Fruit fly (Drosophila melanogaster): ENCODE measurements around the gene Ski6.

The Ski6 gene

DNA sequence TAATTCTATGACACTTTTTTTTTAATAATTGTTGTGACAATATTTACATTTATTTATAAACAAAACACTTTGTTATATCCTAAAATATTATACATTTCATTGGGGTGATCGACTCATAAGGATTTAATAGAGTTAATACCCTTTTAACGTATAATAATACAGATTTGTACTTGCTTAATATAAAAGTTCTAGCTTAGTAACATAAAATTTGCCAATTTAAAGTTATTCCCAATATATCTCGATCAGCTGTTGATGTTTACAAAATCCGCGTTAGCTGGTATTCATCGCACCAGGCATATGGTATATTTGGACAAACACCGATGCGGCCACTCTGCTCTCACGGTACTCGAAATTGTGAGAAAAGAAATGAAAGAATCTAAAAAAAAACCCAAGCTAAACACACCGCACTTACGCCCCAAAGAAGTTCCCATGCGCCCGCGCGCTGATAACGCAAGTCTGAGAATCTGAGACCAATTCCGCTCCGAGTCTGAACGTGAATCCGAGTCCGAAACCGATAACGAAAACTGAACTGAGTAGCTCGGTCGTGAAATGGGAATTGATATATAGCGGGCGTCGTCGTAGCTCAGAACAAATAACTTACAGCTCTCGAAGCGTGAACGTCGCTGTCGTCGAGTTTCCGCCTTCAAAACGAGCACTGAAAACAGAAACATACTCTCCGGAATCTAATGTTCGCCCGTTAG, 18.6 kb downstream of the Ski6 start, which contains the start of gene Pect (continued):
- TF ChIP-seq CG9932 (GFP tag; IDR thresholded peaks at IDR 0.05) (peak; percentile 38), CG7556 (GFP tag; optimal IDR thresholded peaks at IDR 0.05) (no peak), CG7963 (GFP tag; IDR thresholded peaks at IDR 0.05; ENCODE audit: partially characterized antibody) (no peak), CG4328 (GFP tag; optimal IDR thresholded peaks at IDR 0.05) (no peak), CG9797 (GFP tag; optimal IDR thresholded peaks at IDR 0.05) (peak; percentile 80), zen2 (GFP tag; IDR thresholded peaks at IDR 0.05; ENCODE audit: partially characterized antibody) (no peak), sima (GFP tag; optimal IDR thresholded peaks at IDR 0.05) (no peak), lola (GFP tag; optimal IDR thresholded peaks at IDR 0.05) (peak in 1 of 3 experiments; percentile 26), Nf-YA (GFP tag; IDR thresholded peaks at IDR 0.05) (no peak), peb (GFP tag; IDR thresholded peaks at IDR 0.05) (no peak), CG10462 (GFP tag; optimal IDR thresholded peaks at IDR 0.05) (no peak), CG3407 (GFP tag; optimal IDR thresholded peaks at IDR 0.05) (no peak), CkIIα-i1 (GFP tag; IDR thresholded peaks at IDR 0.05) (no peak), dm (GFP tag; optimal IDR thresholded peaks at IDR 0.05) (peak; percentile 64), CG6765 (GFP tag; optimal IDR thresholded peaks at IDR 0.05) (peak; percentile 9), odd (GFP tag; optimal IDR thresholded peaks at IDR 0.05) (no peak), Lpt (GFP tag; optimal IDR thresholded peaks at IDR 0.05) (no peak), CG14050 (GFP tag; IDR thresholded peaks at IDR 0.05) (no peak), CG4820 (GFP tag; optimal IDR thresholded peaks at IDR 0.05) (no peak), HmgD (GFP tag; optimal IDR thresholded peaks at IDR 0.05) (peak; percentile 34), CG34422 (GFP tag; IDR thresholded peaks at IDR 0.05) (peak; percentile 15; the same call in 1 of the 3 replicates), CG11247 (GFP tag; IDR thresholded peaks at IDR 0.05) (no peak), dimm (GFP tag; IDR thresholded peaks at IDR 0.05) (no peak), cg (GFP tag; optimal IDR thresholded peaks at IDR 0.05) (no peak), CG12659 (GFP tag; optimal IDR thresholded peaks at IDR 0.05) (peak; percentile 11), Bgb (GFP tag; IDR thresholded peaks at IDR 0.05; ENCODE audit: partially characterized antibody) (peak; percentile 65; the same call in 1 of the 2 replicates), fu2 (GFP tag; optimal IDR thresholded peaks at IDR 0.05) (no peak), btn (GFP tag; optimal IDR thresholded peaks at IDR 0.05) (no peak), CG11085 (GFP tag; IDR thresholded peaks at IDR 0.05) (no peak), TFAM (GFP tag; optimal IDR thresholded peaks at IDR 0.05) (no peak), da (GFP tag; optimal IDR thresholded peaks at IDR 0.05) (no peak), gt (GFP tag; IDR thresholded peaks at IDR 0.05) (no peak), h (optimal IDR thresholded peaks at IDR 0.05) (no peak), gce (GFP tag; IDR thresholded peaks at IDR 0.05) (no peak), CG10274 (GFP tag; optimal IDR thresholded peaks at IDR 0.05) (no peak), fd3F (GFP tag; optimal IDR thresholded peaks at IDR 0.05) (no peak), esg (GFP tag; conservative IDR thresholded peaks at IDR 0.05) (0 out of 2 replicates have a peak, but pooled peaks have one; percentile 9), CG16863 (GFP tag; optimal IDR thresholded peaks at IDR 0.05) (no peak), CG31441 (GFP tag; IDR thresholded peaks at IDR 0.05) (no peak), stc (GFP tag; IDR thresholded peaks at IDR 0.05) (peak; percentile 19; the same call in 1 of the 2 replicates), Hand (GFP tag; optimal IDR thresholded peaks at IDR 0.05) (no peak), CG18764 (GFP tag; optimal IDR thresholded peaks at IDR 0.05) (no peak), pnt (GFP tag; optimal IDR thresholded peaks at IDR 0.05) (no peak), jigr1 (GFP tag; IDR thresholded peaks at IDR 0.05) (no peak), gem (tag; optimal IDR thresholded peaks at IDR 0.05) (no peak), CG10959 (GFP tag; IDR thresholded peaks at IDR 0.05) (no peak), cwo (GFP tag; optimal IDR thresholded peaks at IDR 0.05) (peak; percentile 57), CG4730 (GFP tag; IDR thresholded peaks at IDR 0.05) (no peak), HLHmδ (GFP tag; optimal IDR thresholded peaks at IDR 0.05) (no peak), NC2β (GFP tag; optimal IDR thresholded peaks at IDR 0.05) (peak; percentile 4), row (GFP tag; IDR thresholded peaks at IDR 0.05) (peak; percentile 81)

Data from whole organism, embryonic.